Worm (Caenorhabditis elegans): ENCODE measurements around the gene unc-76.
A peak's percentile ranks its signal among the peaks of the same experiment; 100 is the strongest.

unc-76 gene

ce11 chrV:15078560-15078959, 7.0 kb downstream of the unc-76 start:
- TF ChIP-seq nhr-48 (tag; optimal IDR thresholded peaks at IDR 0.05) = no peak
- TF ChIP-seq pqm-1 (tag; optimal IDR thresholded peaks at IDR 0.05) = no peak
- TF ChIP-seq Y5F2A.4 (GFP tag; optimal IDR thresholded peaks at IDR 0.05) = no peak
- no peak for TF ChIP-seq F49E8.2 (tag; optimal IDR thresholded peaks at IDR 0.05; ENCODE audit: borderline replicate concordance)
- TF ChIP-seq ceh-20 (GFP tag; IDR thresholded peaks at IDR 0.05) = no peak
- no peak for TF ChIP-seq mdt-29 (GFP tag; IDR thresholded peaks at IDR 0.05)
- TF ChIP-seq cey-2 (tag; optimal IDR thresholded peaks at IDR 0.05; ENCODE audit: borderline replicate concordance, insufficient read depth) = no peak
- no peak for TF ChIP-seq hmg-1.1 (GFP tag; IDR thresholded peaks at IDR 0.05)
- TF ChIP-seq madf-9 (GFP tag; conservative IDR thresholded peaks at IDR 0.05) = no peak
- no peak for TF ChIP-seq ceh-82 (tag; optimal IDR thresholded peaks at IDR 0.05)
- no peak for TF ChIP-seq mes-2 (tag; optimal IDR thresholded peaks at IDR 0.05; ENCODE audit: poor library complexity, severe bottlenecking)
- no peak for TF ChIP-seq daf-12 (tag; optimal IDR thresholded peaks at IDR 0.05)
- TF ChIP-seq php-3 (GFP tag; IDR thresholded peaks at IDR 0.05) = no peak
- TF ChIP-seq lin-38 (GFP tag; IDR thresholded peaks at IDR 0.05) = no peak
- TF ChIP-seq egl-43 (GFP tag; IDR thresholded peaks at IDR 0.05) = no peak
- TF ChIP-seq T26A8.4 (GFP tag; IDR thresholded peaks at IDR 0.05) = no peak
- TF ChIP-seq ama-1 (optimal IDR thresholded peaks at IDR 0.05) = no peak
- no peak for TF ChIP-seq lir-3 (tag; optimal IDR thresholded peaks at IDR 0.05)
- TF ChIP-seq mdl-1 (tag; optimal IDR thresholded peaks at IDR 0.05) = no peak

ce11 chrV:15082291-15082690, 10.7 kb downstream of the unc-76 start, which contains the start of the genes C01G10.10 and C01G10.9:
Gene C01G10.10 (minus strand): TSS chrV:15082441.
Gene C01G10.9 (plus strand): TSS chrV:15082530.
- TF ChIP-seq F49E8.2 (tag; optimal IDR thresholded peaks at IDR 0.05; ENCODE audit: borderline replicate concordance) (peak; percentile 1), madf-9 (GFP tag; conservative IDR thresholded peaks at IDR 0.05) (0 out of 2 replicates have a peak, but pooled peaks have one; percentile 24), madf-5 (GFP tag; IDR thresholded peaks at IDR 0.05) (no peak), vab-7 (GFP tag; IDR thresholded peaks at IDR 0.05) (no peak), duxl-1 (tag; optimal IDR thresholded peaks at IDR 0.05; ENCODE audit: poor library complexity) (peak; percentile 71), R02D3.7 (tag; optimal IDR thresholded peaks at IDR 0.05) (no peak), attf-4 (tag; optimal IDR thresholded peaks at IDR 0.05) (no peak), lim-7 (GFP tag; IDR thresholded peaks at IDR 0.05) (no peak), T20F7.1 (GFP tag; optimal IDR thresholded peaks at IDR 0.05) (peak; percentile 33), lin-29 (GFP tag; IDR thresholded peaks at IDR 0.05) (no peak), unc-62 (GFP tag; optimal IDR thresholded peaks at IDR 0.05 in 1 of 2) (no peak), unc-62 (tag; optimal IDR thresholded peaks at IDR 0.05) (no peak), lin-38 (GFP tag; IDR thresholded peaks at IDR 0.05) (peak; percentile 74), hlh-11 (tag; optimal IDR thresholded peaks at IDR 0.05) (no peak), ztf-11 (tag; optimal IDR thresholded peaks at IDR 0.05) (no peak), aly-2 (tag; optimal IDR thresholded peaks at IDR 0.05) (no peak), F26F4.8 (GFP tag; conservative IDR thresholded peaks at IDR 0.05) (no peak), daf-16 (GFP tag; optimal IDR thresholded peaks at IDR 0.05) (peak in 1 of 2 experiments; percentile 7), daf-16 (tag; optimal IDR thresholded peaks at IDR 0.05) (peak; percentile 19), mes-2 (tag; optimal IDR thresholded peaks at IDR 0.05; ENCODE audit: poor library complexity, severe bottlenecking) (peak; percentile 98), arid-1 (GFP tag; conservative IDR thresholded peaks at IDR 0.05) (no peak), D1046.2 (GFP tag; IDR thresholded peaks at IDR 0.05) (no peak), ztf-7 (tag; optimal IDR thresholded peaks at IDR 0.05) (no peak), lin-39 (tag; optimal IDR thresholded peaks at IDR 0.05) (no peak), nhr-6 (tag; optimal IDR thresholded peaks at IDR 0.05) (peak; percentile 69), lin-15B (tag; optimal IDR thresholded peaks at IDR 0.05) (no peak), saeg-2 (GFP tag; IDR thresholded peaks at IDR 0.05) (no peak), fos-1 (tag; optimal IDR thresholded peaks at IDR 0.05) (no peak), nhr-111 (GFP tag; optimal IDR thresholded peaks at IDR 0.05) (no peak), dmd-8 (GFP tag; IDR thresholded peaks at IDR 0.05) (no peak), dve-1 (tag; optimal IDR thresholded peaks at IDR 0.05; ENCODE audit: insufficient read depth) (peak; percentile 39), ZK546.5 (tag; optimal IDR thresholded peaks at IDR 0.05) (no peak), hlh-30 (tag; optimal IDR thresholded peaks at IDR 0.05; ENCODE audit: insufficient read depth) (peak; percentile 3), aha-1 (tag) (peak; percentile 31), ceh-62 (tag; optimal IDR thresholded peaks at IDR 0.05) (no peak), daf-12 (tag; optimal IDR thresholded peaks at IDR 0.05) (no peak), unc-39 (tag; optimal IDR thresholded peaks at IDR 0.05) (no peak)

Measured in whole organism, L4 larva.